Worm (Caenorhabditis elegans) whole organism, L1 larva: ENCODE results near the gene F38B2.3.

Experiments
- C34B4.2 ChIP-seq: sonication (generic microtip); optimal IDR thresholded peaks from 2 replicates; lab custom pipeline; 2017; ENCODE audit warnings: mild to moderate bottlenecking, missing genetic modification characterization, missing compliant biosample characterization
- F16B12.6 ChIP-seq: fragments of 150-350 bp; optimal IDR thresholded peaks from 2 replicates; lab custom pipeline; 2014; ENCODE audit warnings: missing biosample characterization, missing genetic modification characterization
- alr-1 ChIP-seq: fragments of 200-800 bp; sonication (Bioruptor generic); optimal IDR thresholded peaks from 2 replicates; lab custom pipeline; 2018; ENCODE audit warnings: borderline replicate concordance, mild to moderate bottlenecking, missing genetic modification characterization, missing compliant biosample characterization
- ama-1 ChIP-seq: fragments of 150-350 bp; optimal IDR thresholded peaks from 2 replicates; lab custom pipeline; 2014
- ceh-63 ChIP-seq: fragments of 200-800 bp; sonication (Bioruptor generic); optimal IDR thresholded peaks from 2 replicates; lab custom pipeline; 2018; ENCODE audit warnings: mild to moderate bottlenecking, missing genetic modification characterization, missing compliant biosample characterization
- ceh-8 ChIP-seq: fragments of 200-800 bp; sonication (Bioruptor generic); optimal IDR thresholded peaks from 2 replicates; lab custom pipeline; 2018; ENCODE audit warnings: mild to moderate bottlenecking, missing genetic modification characterization, moderate library complexity, missing compliant biosample characterization
- ceh-82 ChIP-seq, 3 experiments: fragments of 150-350 bp in 1 of 3; sonication (generic microtip) in 2 of 3; optimal IDR thresholded peaks; 2 replicates each; lab custom pipeline; 2014 to 2017; ENCODE audit warnings: missing biosample characterization in 3 of 3, missing genetic modification characterization in 3 of 3
- ceh-88 ChIP-seq: fragments of 200-800 bp; sonication (Bioruptor generic); IDR thresholded peaks from 2 replicates; pipeline ENCODE4 v1.3.6; 2022; ENCODE audit warnings: missing genetic modification characterization, missing compliant biosample characterization
- ceh-90 ChIP-seq: sonication (generic microtip); optimal IDR thresholded peaks from 2 replicates; lab custom pipeline; 2016; ENCODE audit warnings: missing genetic modification characterization, missing compliant biosample characterization
- efl-1 ChIP-seq, 4 experiments: fragments of 150-350 bp; optimal IDR thresholded peaks in 3 of 4; peaks in 1 of 4; 1 replicate in 1 of 4; 2 replicates in 3 of 4; lab custom pipeline; 2014; ENCODE audit warnings: missing biosample characterization in 2 of 4, missing genetic modification characterization in 2 of 4, missing genetic modification reagents in 2 of 4
- egl-27 ChIP-seq, 2 experiments: fragments of 150-350 bp in 1 of 2; sonication (generic microtip); optimal IDR thresholded peaks; 3 replicates each; lab custom pipeline; 2017 to 2018; ENCODE audit warnings: missing biosample characterization in 2 of 2, missing genetic modification characterization in 2 of 2, missing genetic modification reagents in 2 of 2
- elt-2 ChIP-seq: sonication (generic microtip); optimal IDR thresholded peaks from 2 replicates; lab custom pipeline; 2016; ENCODE audit warnings: missing genetic modification characterization, mild to moderate bottlenecking, inconsistent platforms, missing compliant biosample characterization, missing genetic modification reagents
- ets-5 ChIP-seq: fragments of 200-800 bp; sonication (Bioruptor generic); IDR thresholded peaks from 2 replicates; pipeline ENCODE4 v1.3.6; 2022; ENCODE audit warnings: missing genetic modification characterization, missing compliant biosample characterization
- fkh-10 ChIP-seq: sonication (generic microtip); optimal IDR thresholded peaks from 2 replicates; lab custom pipeline; 2017; ENCODE audit warnings: missing biosample characterization, missing genetic modification reagents, missing genetic modification characterization
- fkh-4 ChIP-seq: sonication (generic microtip); optimal IDR thresholded peaks from 2 replicates; lab custom pipeline; 2016; ENCODE audit warnings: missing compliant biosample characterization, missing genetic modification characterization, borderline replicate concordance
- hlh-4 ChIP-seq: sonication (generic microtip); optimal IDR thresholded peaks from 2 replicates; lab custom pipeline; 2016; ENCODE audit warnings: mild to moderate bottlenecking, missing genetic modification characterization, missing compliant biosample characterization
- isw-1 ChIP-seq: fragments of 200-800 bp; sonication (Bioruptor generic); IDR thresholded peaks from 2 replicates; pipeline ENCODE4 v1.3.6; 2022; ENCODE audit warnings: missing genetic modification characterization, missing compliant biosample characterization
- jun-1 ChIP-seq: fragments of 150-350 bp; optimal IDR thresholded peaks from 2 replicates; lab custom pipeline; 2014; ENCODE audit warnings: missing biosample characterization, missing genetic modification reagents, missing genetic modification characterization
- lin-13 ChIP-seq: fragments of 150-350 bp; optimal IDR thresholded peaks from 2 replicates; lab custom pipeline; 2014; ENCODE audit warnings: missing biosample characterization, missing genetic modification reagents, missing genetic modification characterization
- lin-14 ChIP-seq: fragments of 200-800 bp; sonication (Bioruptor generic); optimal IDR thresholded peaks from 2 replicates; lab custom pipeline; 2018; ENCODE audit warnings: mild to moderate bottlenecking, missing genetic modification characterization, moderate library complexity, missing compliant biosample characterization
- lin-35 ChIP-seq, 2 experiments: fragments of 150-350 bp; optimal IDR thresholded peaks; 2 replicates each; lab custom pipeline; 2014; ENCODE audit warnings: missing biosample characterization in 2 of 2, missing genetic modification characterization in 2 of 2, missing genetic modification reagents in 2 of 2
- lin-39 ChIP-seq: fragments of 150-350 bp; optimal IDR thresholded peaks from 2 replicates; lab custom pipeline; 2014; ENCODE audit warnings: missing biosample characterization, missing genetic modification reagents, missing genetic modification characterization
- lir-3 ChIP-seq: sonication (generic microtip); optimal IDR thresholded peaks from 2 replicates; lab custom pipeline; 2016; ENCODE audit warnings: mild to moderate bottlenecking, missing genetic modification characterization, moderate library complexity, missing compliant biosample characterization; ENCODE audit not compliant: poor library complexity
- lsy-2 ChIP-seq, 2 experiments: fragments of 150-350 bp; optimal IDR thresholded peaks; 2 replicates each; lab custom pipeline; 2014; ENCODE audit warnings: missing biosample characterization in 2 of 2, missing genetic modification characterization in 2 of 2
- mab-9 ChIP-seq: fragments of 200-800 bp; sonication (Bioruptor generic); IDR thresholded peaks from 2 replicates; pipeline ENCODE4 v1.3.6; 2022; ENCODE audit warnings: missing genetic modification reagents, missing genetic modification characterization, missing compliant biosample characterization
- mdl-1 ChIP-seq, 2 experiments: fragments of 150-350 bp; optimal IDR thresholded peaks; 2 replicates each; lab custom pipeline; 2014 to 2017; ENCODE audit warnings: missing biosample characterization in 2 of 2, missing genetic modification characterization in 2 of 2, inconsistent platforms in 1 of 2
- mef-2 ChIP-seq: fragments of 150-350 bp; optimal IDR thresholded peaks from 2 replicates; lab custom pipeline; 2014; ENCODE audit warnings: missing biosample characterization, missing genetic modification characterization
- mep-1 ChIP-seq: fragments of 150-350 bp; optimal IDR thresholded peaks from 2 replicates; lab custom pipeline; 2014; ENCODE audit warnings: missing biosample characterization, missing genetic modification characterization
- nhr-11 ChIP-seq: fragments of 150-350 bp; optimal IDR thresholded peaks from 2 replicates; lab custom pipeline; 2014; ENCODE audit warnings: missing biosample characterization, missing genetic modification characterization
- nhr-20 ChIP-seq: sonication (generic microtip); optimal IDR thresholded peaks from 2 replicates; lab custom pipeline; 2016; ENCODE audit warnings: mild to moderate bottlenecking, missing genetic modification characterization, missing compliant biosample characterization
- nhr-237 ChIP-seq: fragments of 150-350 bp; optimal IDR thresholded peaks from 2 replicates; lab custom pipeline; 2014; ENCODE audit warnings: missing biosample characterization, missing genetic modification characterization
- nhr-28 ChIP-seq: fragments of 150-350 bp; optimal IDR thresholded peaks from 2 replicates; lab custom pipeline; 2014; ENCODE audit warnings: missing biosample characterization, missing genetic modification characterization
- nhr-76 ChIP-seq: sonication (generic microtip); optimal IDR thresholded peaks from 2 replicates; lab custom pipeline; 2017; ENCODE audit warnings: missing biosample characterization, missing genetic modification characterization
- nhr-77 ChIP-seq: fragments of 150-350 bp; optimal IDR thresholded peaks from 2 replicates; lab custom pipeline; 2014; ENCODE audit warnings: missing biosample characterization, missing genetic modification characterization
- pax-3 ChIP-seq: fragments of 200-800 bp; sonication (Bioruptor generic); optimal IDR thresholded peaks from 2 replicates; lab custom pipeline; 2018; ENCODE audit warnings: mild to moderate bottlenecking, missing genetic modification characterization, moderate library complexity, missing compliant biosample characterization
- snu-23 ChIP-seq: sonication (generic microtip); optimal IDR thresholded peaks from 2 replicates; lab custom pipeline; 2016; ENCODE audit warnings: missing genetic modification characterization, missing compliant biosample characterization
- sox-4 ChIP-seq: sonication (generic microtip); optimal IDR thresholded peaks from 2 replicates; lab custom pipeline; 2016; ENCODE audit warnings: missing genetic modification characterization, missing compliant biosample characterization
- sup-37 ChIP-seq: fragments of 200-800 bp; sonication (Bioruptor generic); optimal IDR thresholded peaks from 2 replicates; lab custom pipeline; 2018; ENCODE audit warnings: mild to moderate bottlenecking, missing genetic modification characterization, missing compliant biosample characterization
- tlp-1 ChIP-seq: fragments of 150-350 bp; optimal IDR thresholded peaks from 2 replicates; lab custom pipeline; 2014; ENCODE audit warnings: missing biosample characterization, missing genetic modification characterization
- unc-62 ChIP-seq: fragments of 150-350 bp; optimal IDR thresholded peaks from 2 replicates; lab custom pipeline; 2014; ENCODE audit warnings: missing biosample characterization, missing genetic modification reagents, missing genetic modification characterization
- unc-86 ChIP-seq: sonication (generic microtip); optimal IDR thresholded peaks from 2 replicates; lab custom pipeline; 2016; ENCODE audit warnings: missing genetic modification characterization, missing compliant biosample characterization
- zag-1 ChIP-seq: fragments of 150-350 bp; optimal IDR thresholded peaks from 2 replicates; lab custom pipeline; 2014; ENCODE audit warnings: missing biosample characterization, missing genetic modification characterization
- ztf-4 ChIP-seq: fragments of 150-350 bp; optimal IDR thresholded peaks from 2 replicates; lab custom pipeline; 2014; ENCODE audit warnings: missing biosample characterization, missing genetic modification characterization

F38B2.3 gene

DNA sequence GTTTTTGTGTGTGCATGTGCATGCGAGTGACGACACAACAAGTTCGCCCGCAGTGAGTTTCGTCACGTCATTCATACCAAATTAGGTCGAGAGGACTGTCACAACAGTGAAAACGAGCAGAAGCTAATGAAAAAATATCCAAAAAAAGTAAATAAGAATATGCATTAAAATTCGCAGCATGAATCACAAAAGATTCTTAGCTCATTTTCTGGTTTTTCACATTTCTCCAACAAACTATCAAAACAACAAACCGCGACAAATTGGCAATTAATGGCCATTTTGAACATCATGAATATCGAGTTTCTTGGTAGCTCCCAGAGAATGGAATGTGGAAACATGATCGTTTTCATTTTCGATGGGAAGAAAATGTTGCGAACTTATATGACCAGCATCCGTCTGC, 42.5 kb downstream of the F38B2.3 start:
- TF ChIP-seq ceh-82 (tag; optimal IDR thresholded peaks at IDR 0.05; lab: Kevin White, UChicago) (no peak), mab-9 (no peak), mef-2 (tag; lab: Kevin White, UChicago) (no peak), ets-5 (GFP tag; lab: Robert Waterston, UW) (no peak), lir-3 (tag; lab: Kevin White, UChicago) (no peak), unc-62 (GFP tag; lab: Kevin White, UChicago) (no peak), nhr-28 (tag; lab: Kevin White, UChicago) (no peak), lin-14 (GFP tag; lab: Kevin White, UChicago) (no peak), nhr-76 (tag; lab: Kevin White, UChicago) (no peak), mdl-1 (tag; optimal IDR thresholded peaks at IDR 0.05; lab: Kevin White, UChicago) (no peak), nhr-237 (tag; lab: Kevin White, UChicago) (no peak), lsy-2 (tag; optimal IDR thresholded peaks at IDR 0.05; lab: Kevin White, UChicago) (no peak), snu-23 (GFP tag; lab: Kevin White, UChicago) (no peak), fkh-4 (tag; lab: Kevin White, UChicago) (no peak), hlh-4 (tag; lab: Kevin White, UChicago) (no peak), lin-39 (no peak)

DNA sequence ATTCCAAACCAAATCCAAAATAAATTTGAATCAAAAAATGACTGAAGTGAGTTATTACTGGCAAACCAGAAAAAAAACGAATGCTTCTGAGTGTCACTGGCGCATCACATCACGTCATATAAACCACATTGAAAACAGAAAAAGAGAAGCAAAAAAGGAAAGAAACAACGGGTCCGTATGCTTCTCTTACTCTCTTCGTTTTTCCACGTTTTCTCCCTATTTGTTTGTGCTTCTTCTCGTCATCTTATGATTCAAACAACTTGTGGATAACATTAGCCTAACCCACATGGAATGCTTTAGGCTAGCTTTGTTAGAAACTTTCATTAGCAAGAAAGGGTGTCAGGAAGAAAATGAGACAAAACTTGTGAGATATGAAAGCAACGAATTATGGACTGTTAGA, 44.7 kb downstream of the F38B2.3 start:
- TF ChIP-seq ama-1 (lab: Kevin White, UChicago): no peak
- TF ChIP-seq sup-37 (GFP tag; lab: Kevin White, UChicago): no peak
- TF ChIP-seq nhr-11: no peak
- no peak for TF ChIP-seq ceh-90 (tag; lab: Kevin White, UChicago)
- TF ChIP-seq efl-1 (optimal IDR thresholded peaks at IDR 0.05; lab: Kevin White, UChicago): no peak
- peak in 1 of 2 experiments; percentile 10 for TF ChIP-seq efl-1 (GFP tag; optimal IDR thresholded peaks at IDR 0.05 in 1 of 2; lab: Kevin White, UChicago)
- TF ChIP-seq tlp-1 (tag; lab: Kevin White, UChicago): no peak
- no peak for TF ChIP-seq nhr-20
- TF ChIP-seq ceh-8 (GFP tag; lab: Kevin White, UChicago): no peak
- TF ChIP-seq nhr-77 (tag; lab: Kevin White, UChicago): no peak
- no peak for TF ChIP-seq ztf-4
- TF ChIP-seq lin-13 (GFP tag; lab: Kevin White, UChicago): no peak
- no peak for TF ChIP-seq lir-3 (tag; lab: Kevin White, UChicago)
- TF ChIP-seq elt-2: no peak
- TF ChIP-seq unc-86 (tag; lab: Kevin White, UChicago): peak; percentile 12
- TF ChIP-seq ceh-88 (GFP tag; lab: Robert Waterston, UW): no peak
- TF ChIP-seq sox-4 (tag; lab: Kevin White, UChicago): no peak
- TF ChIP-seq mab-9: no peak
- no peak for TF ChIP-seq fkh-10 (GFP tag; lab: Kevin White, UChicago)
- no peak for TF ChIP-seq alr-1 (tag; lab: Kevin White, UChicago)
- no peak for TF ChIP-seq lin-35 (GFP tag; optimal IDR thresholded peaks at IDR 0.05; lab: Kevin White, UChicago)
- TF ChIP-seq mep-1: no peak
- no peak for TF ChIP-seq C34B4.2 (tag; lab: Kevin White, UChicago)
- TF ChIP-seq zag-1 (tag; lab: Kevin White, UChicago): no peak
- TF ChIP-seq jun-1: no peak
- TF ChIP-seq F16B12.6: no peak
- TF ChIP-seq egl-27 (tag; optimal IDR thresholded peaks at IDR 0.05; lab: Kevin White, UChicago): no peak
- no peak for TF ChIP-seq fkh-4 (tag; lab: Kevin White, UChicago)
- TF ChIP-seq lin-14 (GFP tag; lab: Kevin White, UChicago): peak; percentile 72
- TF ChIP-seq pax-3 (tag; lab: Kevin White, UChicago): no peak
- TF ChIP-seq isw-1 (GFP tag; lab: Robert Waterston, UW): no peak
- peak; percentile 20 for TF ChIP-seq ceh-63 (GFP tag; lab: Kevin White, UChicago)
- TF ChIP-seq lsy-2 (tag; optimal IDR thresholded peaks at IDR 0.05; lab: Kevin White, UChicago): peak in 1 of 2 experiments; percentile 26
